Worm (Caenorhabditis elegans) whole organism, L1 larva: ENCODE results near the gene ZK792.5.

ENCODE experiments used
- fos-1 ChIP-seq: fragments of 150-350 bp; optimal IDR thresholded peaks from 2 replicates; lab custom pipeline; 2014; ENCODE audit warnings: missing biosample characterization, missing genetic modification characterization
- mab-9 ChIP-seq: fragments of 200-800 bp; sonication (Bioruptor generic); IDR thresholded peaks from 2 replicates; pipeline ENCODE4 v1.3.6; 2022; ENCODE audit warnings: missing genetic modification reagents, missing genetic modification characterization, missing compliant biosample characterization
- nhr-12 ChIP-seq: sonication (generic microtip); optimal IDR thresholded peaks from 2 replicates; lab custom pipeline; 2017; ENCODE audit warnings: missing biosample characterization, missing genetic modification characterization
- pqm-1 ChIP-seq: sonication (generic microtip); optimal IDR thresholded peaks from 3 replicates; lab custom pipeline; 2017; ENCODE audit warnings: missing biosample characterization, missing genetic modification characterization

ce11 chrIV:11673543-11673942 is 14.4 kb downstream of the ZK792.5 start, which contains the start of gene inx-8:
- TF ChIP-seq pqm-1 (tag; lab: Kevin White, UChicago): no peak
- no peak for TF ChIP-seq nhr-12
- no peak for TF ChIP-seq fos-1 (tag; lab: Kevin White, UChicago)
- no peak for TF ChIP-seq mab-9 (GFP tag; lab: Robert Waterston, UW)
